Worm (Caenorhabditis elegans) whole organism, mixed stage, embryonic: ENCODE measurements around the gene srh-17.

Experiments
- M03D4.4 ChIP-seq: sonication (generic microtip); optimal IDR thresholded peaks from 2 replicates; lab custom pipeline; 2017; ENCODE audit warnings: mild to moderate bottlenecking, missing genetic modification characterization, missing compliant biosample characterization
- bed-3 ChIP-seq: fragments of 200-800 bp; sonication (Bioruptor generic); optimal IDR thresholded peaks from 3 replicates; lab custom pipeline; 2018; ENCODE audit warnings: mild to moderate bottlenecking, missing genetic modification characterization, moderate library complexity, missing compliant biosample characterization
- blmp-1 ChIP-seq: fragments of 150-350 bp; optimal IDR thresholded peaks from 2 replicates; lab custom pipeline; 2014; ENCODE audit warnings: missing biosample characterization, missing genetic modification characterization
- ceh-39 ChIP-seq: fragments of 150-350 bp; optimal IDR thresholded peaks from 2 replicates; lab custom pipeline; 2014; ENCODE audit warnings: missing biosample characterization, missing genetic modification characterization
- ceh-43 ChIP-seq: fragments of 200-800 bp; sonication (Bioruptor generic); optimal IDR thresholded peaks from 2 replicates; lab custom pipeline; 2018; ENCODE audit warnings: mild to moderate bottlenecking, missing genetic modification characterization, moderate library complexity, missing compliant biosample characterization
- ceh-83 ChIP-seq: fragments of 200-800 bp; sonication (Bioruptor generic); optimal IDR thresholded peaks from 2 replicates; lab custom pipeline; 2018; ENCODE audit warnings: mild to moderate bottlenecking, missing genetic modification characterization, missing compliant biosample characterization
- ces-1 ChIP-seq: fragments of 150-350 bp; optimal IDR thresholded peaks from 2 replicates; lab custom pipeline; 2014; ENCODE audit warnings: missing biosample characterization, missing genetic modification reagents, missing genetic modification characterization
- cnd-1 ChIP-seq: fragments of 200-800 bp; sonication (Bioruptor generic); optimal IDR thresholded peaks from 2 replicates; lab custom pipeline; 2018; ENCODE audit warnings: mild to moderate bottlenecking, missing genetic modification characterization, missing compliant biosample characterization
- drap-1 ChIP-seq: fragments of 200-800 bp; sonication (Bioruptor generic); optimal IDR thresholded peaks from 3 replicates; lab custom pipeline; 2018; ENCODE audit warnings: mild to moderate bottlenecking, missing genetic modification characterization, missing compliant biosample characterization
- elt-1 ChIP-seq: sonication (generic microtip); optimal IDR thresholded peaks from 2 replicates; lab custom pipeline; 2017; ENCODE audit warnings: missing genetic modification characterization, mild to moderate bottlenecking, missing compliant biosample characterization, antibody characterized with exemption, moderate library complexity, borderline replicate concordance; ENCODE audit not compliant: insufficient read depth
- elt-3 ChIP-seq: fragments of 150-350 bp; optimal IDR thresholded peaks from 2 replicates; lab custom pipeline; 2014; ENCODE audit warnings: missing biosample characterization, missing genetic modification characterization
- flh-1 ChIP-seq: fragments of 200-800 bp; sonication (Bioruptor generic); optimal IDR thresholded peaks from 2 replicates; lab custom pipeline; 2018; ENCODE audit warnings: mild to moderate bottlenecking, missing genetic modification characterization, moderate library complexity, missing compliant biosample characterization
- ham-2 ChIP-seq: fragments of 200-800 bp; sonication (Bioruptor generic); optimal IDR thresholded peaks from 2 replicates; lab custom pipeline; 2018; ENCODE audit warnings: mild to moderate bottlenecking, missing genetic modification characterization, missing compliant biosample characterization
- hlh-1 ChIP-seq: fragments of 150-350 bp; optimal IDR thresholded peaks from 2 replicates; lab custom pipeline; 2014; ENCODE audit warnings: missing biosample characterization, missing genetic modification reagents, missing genetic modification characterization
- lin-13 ChIP-seq: fragments of 150-350 bp; optimal IDR thresholded peaks from 2 replicates; lab custom pipeline; 2014; ENCODE audit warnings: missing biosample characterization, missing genetic modification characterization
- lin-32 ChIP-seq: fragments of 200-800 bp; sonication (Bioruptor generic); optimal IDR thresholded peaks from 2 replicates; lab custom pipeline; 2018; ENCODE audit warnings: mild to moderate bottlenecking, missing genetic modification characterization, missing compliant biosample characterization
- lsy-2 ChIP-seq: fragments of 150-350 bp; optimal IDR thresholded peaks from 2 replicates; lab custom pipeline; 2014; ENCODE audit warnings: missing biosample characterization, missing genetic modification characterization
- mab-5 ChIP-seq: fragments of 150-350 bp; optimal IDR thresholded peaks from 2 replicates; lab custom pipeline; 2014; ENCODE audit warnings: missing biosample characterization, missing genetic modification characterization
- mep-1 ChIP-seq: fragments of 150-350 bp; optimal IDR thresholded peaks from 2 replicates; lab custom pipeline; 2017; ENCODE audit warnings: missing biosample characterization, missing genetic modification reagents, missing genetic modification characterization, inconsistent platforms
- mls-2 ChIP-seq: sonication (generic microtip); optimal IDR thresholded peaks from 2 replicates; lab custom pipeline; 2016; ENCODE audit warnings: mild to moderate bottlenecking, missing genetic modification characterization, moderate library complexity, missing compliant biosample characterization
- nhr-12 ChIP-seq: fragments of 150-350 bp; optimal IDR thresholded peaks from 2 replicates; lab custom pipeline; 2014; ENCODE audit warnings: missing biosample characterization, missing genetic modification characterization
- nhr-2 ChIP-seq: fragments of 150-350 bp; optimal IDR thresholded peaks from 2 replicates; lab custom pipeline; 2014; ENCODE audit warnings: missing biosample characterization, missing genetic modification characterization
- nhr-237 ChIP-seq: fragments of 150-350 bp; optimal IDR thresholded peaks from 2 replicates; lab custom pipeline; 2014; ENCODE audit warnings: missing biosample characterization, missing genetic modification characterization
- nhr-28 ChIP-seq: fragments of 150-350 bp; optimal IDR thresholded peaks from 2 replicates; lab custom pipeline; 2014; ENCODE audit warnings: missing biosample characterization, missing genetic modification characterization
- nhr-76 ChIP-seq: sonication (generic microtip); optimal IDR thresholded peaks from 2 replicates; lab custom pipeline; 2017; ENCODE audit warnings: missing biosample characterization, missing genetic modification characterization
- pha-4 ChIP-seq: fragments of 150-350 bp; optimal IDR thresholded peaks from 2 replicates; lab custom pipeline; 2018; ENCODE audit warnings: missing biosample characterization, missing genetic modification reagents, missing genetic modification characterization
- sem-2 ChIP-seq: fragments of 200-800 bp; sonication (Bioruptor generic); optimal IDR thresholded peaks from 2 replicates; lab custom pipeline; 2018; ENCODE audit warnings: mild to moderate bottlenecking, missing genetic modification characterization, missing compliant biosample characterization
- snpc-4 ChIP-seq: fragments of 150-350 bp; optimal IDR thresholded peaks from 2 replicates; lab custom pipeline; 2014; ENCODE audit warnings: missing biosample characterization, missing genetic modification characterization
- sptf-1 ChIP-seq: sonication (generic microtip); optimal IDR thresholded peaks from 2 replicates; lab custom pipeline; 2017; ENCODE audit warnings: mild to moderate bottlenecking, missing genetic modification characterization, moderate library complexity, missing compliant biosample characterization
- tbx-8 ChIP-seq: fragments of 200-800 bp; sonication (Bioruptor generic); optimal IDR thresholded peaks from 2 replicates; lab custom pipeline; 2018; ENCODE audit warnings: mild to moderate bottlenecking, missing genetic modification characterization, moderate library complexity, missing compliant biosample characterization
- unc-120 ChIP-seq: sonication (generic microtip); optimal IDR thresholded peaks from 2 replicates; lab custom pipeline; 2017; ENCODE audit warnings: missing genetic modification characterization, missing compliant biosample characterization; ENCODE audit not compliant: poor library complexity, severe bottlenecking
- unc-39 ChIP-seq: fragments of 150-350 bp; optimal IDR thresholded peaks from 2 replicates; lab custom pipeline; 2014; ENCODE audit warnings: missing biosample characterization, missing genetic modification characterization
- unc-62 ChIP-seq: fragments of 150-350 bp; optimal IDR thresholded peaks from 2 replicates; lab custom pipeline; 2014; ENCODE audit warnings: missing biosample characterization, missing genetic modification reagents, missing genetic modification characterization
- zip-8 ChIP-seq: fragments of 150-350 bp; optimal IDR thresholded peaks from 2 replicates; lab custom pipeline; 2014; ENCODE audit warnings: missing biosample characterization, missing genetic modification characterization
- ztf-11 ChIP-seq: fragments of 150-350 bp; optimal IDR thresholded peaks from 2 replicates; lab custom pipeline; 2014; ENCODE audit warnings: missing biosample characterization, missing genetic modification characterization

srh-17 gene

ce11 chrV:14683291-14683690 is 22.2 kb downstream of the srh-17 start:
- no peak for TF ChIP-seq lin-13 (tag; lab: Kevin White, UChicago)
- no peak for TF ChIP-seq nhr-237 (tag; lab: Kevin White, UChicago)
- no peak for TF ChIP-seq mep-1 (tag; lab: Kevin White, UChicago)

- no peak for TF ChIP-seq lsy-2 (tag; lab: Kevin White, UChicago)
- TF ChIP-seq lin-32: no peak
- no peak for TF ChIP-seq flh-1 (GFP tag; lab: Kevin White, UChicago)
- no peak for TF ChIP-seq cnd-1 (tag; lab: Kevin White, UChicago)
- TF ChIP-seq unc-39 (tag; lab: Kevin White, UChicago): no peak
- TF ChIP-seq hlh-1 (tag; lab: Kevin White, UChicago): no peak
- TF ChIP-seq nhr-28 (tag; lab: Kevin White, UChicago): no peak
- TF ChIP-seq elt-1 (tag; lab: Kevin White, UChicago): no peak
- TF ChIP-seq M03D4.4: no peak
- no peak for TF ChIP-seq sptf-1
- no peak for TF ChIP-seq nhr-12
- TF ChIP-seq ces-1: no peak
- no peak for TF ChIP-seq unc-120
- no peak for TF ChIP-seq elt-3 (tag; lab: Kevin White, UChicago)
- no peak for TF ChIP-seq ztf-11
- no peak for TF ChIP-seq mep-1 (tag; lab: Kevin White, UChicago)
- no peak for TF ChIP-seq ham-2 (GFP tag; lab: Kevin White, UChicago)
- no peak for TF ChIP-seq zip-8 (tag; lab: Kevin White, UChicago)
- TF ChIP-seq ceh-43: no peak
- no peak for TF ChIP-seq snpc-4
Measured at ce11 chrV:14683926-14684325, 22.8 kb downstream of the srh-17 start.

- TF ChIP-seq elt-3 (tag; lab: Kevin White, UChicago) (no peak), cnd-1 (tag; lab: Kevin White, UChicago) (no peak)
Measured at ce11 chrV:14684359-14685312, 23.5 kb downstream of the srh-17 start, which contains the start of gene hsp-90. Gene hsp-90 (plus strand): TSS chrV:14684918.

ce11 chrV:14685435-14686058 is 24.4 kb downstream of the srh-17 start, which contains the start of gene C47E8.4:
Gene C47E8.4 (minus strand): TSS chrV:14685485.
- TF ChIP-seq ceh-43 (peak; percentile 28), elt-3 (tag; lab: Kevin White, UChicago) (peak; percentile 50), mls-2 (tag; lab: Kevin White, UChicago) (peak; percentile 58), snpc-4 (no peak), nhr-76 (tag; lab: Kevin White, UChicago) (no peak), bed-3 (GFP tag; lab: Kevin White, UChicago) (peak; percentile 56), unc-120 (peak; percentile 92), drap-1 (GFP tag; lab: Kevin White, UChicago) (peak; percentile 86), ceh-39 (peak; percentile 91), ces-1 (peak; percentile 99), nhr-2 (tag; lab: Kevin White, UChicago) (peak; percentile 62), nhr-237 (tag; lab: Kevin White, UChicago) (peak; percentile 97), ceh-83 (peak; percentile 73), nhr-28 (tag; lab: Kevin White, UChicago) (no peak), lsy-2 (tag; lab: Kevin White, UChicago) (peak; percentile 92), pha-4 (tag; lab: Kevin White, UChicago) (peak; percentile 97), ham-2 (GFP tag; lab: Kevin White, UChicago) (no peak), ztf-11 (peak; percentile 36), hlh-1 (tag; lab: Kevin White, UChicago) (peak; percentile 72), lin-13 (tag; lab: Kevin White, UChicago) (peak; percentile 98), tbx-8 (GFP tag; lab: Kevin White, UChicago) (no peak), lin-32 (no peak), sptf-1 (peak; percentile 83), M03D4.4 (no peak), cnd-1 (tag; lab: Kevin White, UChicago) (peak; percentile 65), sem-2 (GFP tag; lab: Kevin White, UChicago) (no peak), zip-8 (tag; lab: Kevin White, UChicago) (no peak), elt-1 (tag; lab: Kevin White, UChicago) (no peak), flh-1 (GFP tag; lab: Kevin White, UChicago) (no peak), mab-5 (tag; lab: Kevin White, UChicago) (no peak), nhr-12 (no peak), blmp-1 (tag; lab: Kevin White, UChicago) (peak; percentile 0), mep-1 (tag; lab: Kevin White, UChicago) (peak; percentile 99), unc-62 (GFP tag; lab: Kevin White, UChicago) (peak; percentile 92), unc-39 (tag; lab: Kevin White, UChicago) (no peak)
